Fruit fly (Drosophila melanogaster) whole organism, embryonic: ENCODE results near the gene Ubi-p63E.

Experiments
- Ada2b ChIP-seq: fragments of 200-800 bp; sonication (Bioruptor generic); IDR thresholded peaks from 2 replicates; pipeline ENCODE4 v1.3.6; 2022; ENCODE audit warnings: missing biosample characterization, missing genetic modification characterization
- Antp ChIP-seq: fragments of 200-800 bp; sonication (Bioruptor generic); optimal IDR thresholded peaks from 3 replicates; lab custom pipeline; 2016; ENCODE audit warnings: missing biosample characterization, missing genetic modification characterization
- CG10366 ChIP-seq: fragments of 200-800 bp; sonication (Bioruptor generic); IDR thresholded peaks from 2 replicates; pipeline ENCODE4 v1.3.6; 2022; ENCODE audit warnings: missing biosample characterization, missing genetic modification characterization
- CG10979 ChIP-seq: fragments of 200-800 bp; sonication (Bioruptor generic); optimal IDR thresholded peaks from 2 replicates; lab custom pipeline; 2018; ENCODE audit warnings: missing biosample characterization, mild to moderate bottlenecking, missing genetic modification characterization, moderate library complexity
- CG15479 ChIP-seq: fragments of 200-800 bp; sonication (Bioruptor generic); optimal IDR thresholded peaks from 3 replicates; lab custom pipeline; 2019; ENCODE audit warnings: missing biosample characterization, mild to moderate bottlenecking, missing genetic modification characterization, moderate library complexity
- CG16813 ChIP-seq: fragments of 200-800 bp; sonication (Bioruptor generic); IDR thresholded peaks from 3 replicates; pipeline ENCODE4 v1.3.6; 2022; ENCODE audit warnings: missing biosample characterization, missing genetic modification characterization; ENCODE audit not compliant: partially characterized antibody
- CG2712 ChIP-seq: fragments of 200-800 bp; optimal IDR thresholded peaks from 3 replicates; lab custom pipeline; 2019; ENCODE audit warnings: missing biosample characterization, mild to moderate bottlenecking, missing genetic modification characterization, moderate library complexity
- CG32767 ChIP-seq: fragments of 200-800 bp; sonication (Bioruptor generic); IDR thresholded peaks from 2 replicates; pipeline ENCODE4 v1.3.6; 2022; ENCODE audit warnings: missing biosample characterization, missing genetic modification characterization
- CG34422 ChIP-seq: fragments of 200-800 bp; sonication (Bioruptor generic); IDR thresholded peaks from 3 replicates; pipeline ENCODE4 v1.3.6; 2022; ENCODE audit warnings: missing biosample characterization, missing genetic modification characterization
- CG3726 ChIP-seq: fragments of 200-800 bp; sonication (Bioruptor generic); IDR thresholded peaks from 3 replicates; pipeline ENCODE4, ENCODE4 v1.3.6; 2022; ENCODE audit warnings: missing biosample characterization, missing genetic modification characterization
- CG4424 ChIP-seq: fragments of 200-800 bp; sonication (Bioruptor generic); optimal IDR thresholded peaks from 3 replicates; lab custom pipeline; 2016; ENCODE audit warnings: missing biosample characterization, missing genetic modification characterization
- CG4820 ChIP-seq: fragments of 200-800 bp; sonication (Bioruptor generic); optimal IDR thresholded peaks from 3 replicates; lab custom pipeline; 2016; ENCODE audit warnings: missing biosample characterization, missing genetic modification characterization
- CG5953 ChIP-seq: fragments of 200-800 bp; sonication (Bioruptor generic); IDR thresholded peaks from 2 replicates; pipeline ENCODE4 v1.3.6; 2022; ENCODE audit warnings: missing biosample characterization, missing genetic modification characterization
- CG7745 ChIP-seq: fragments of 200-800 bp; sonication (Bioruptor generic); optimal IDR thresholded peaks from 2 replicates; lab custom pipeline; 2018; ENCODE audit warnings: missing biosample characterization, mild to moderate bottlenecking, missing genetic modification characterization, moderate library complexity
- CG8359 ChIP-seq: fragments of 200-800 bp; sonication (Bioruptor generic); optimal IDR thresholded peaks from 2 replicates; lab custom pipeline; 2017; ENCODE audit warnings: missing biosample characterization, mild to moderate bottlenecking, missing genetic modification characterization, borderline replicate concordance
- CG8924 ChIP-seq: fragments of 200-800 bp; optimal IDR thresholded peaks from 3 replicates; lab custom pipeline; 2019; ENCODE audit warnings: missing biosample characterization, mild to moderate bottlenecking, missing genetic modification characterization, moderate library complexity
- CG9817 ChIP-seq: fragments of 200-800 bp; sonication (Bioruptor generic); optimal IDR thresholded peaks from 2 replicates; lab custom pipeline; 2018; ENCODE audit warnings: missing biosample characterization, mild to moderate bottlenecking, missing genetic modification characterization, moderate library complexity
- Chrac-16 ChIP-seq: fragments of 200-800 bp; sonication (Bioruptor generic); optimal IDR thresholded peaks from 3 replicates; lab custom pipeline; 2016; ENCODE audit warnings: missing biosample characterization, missing genetic modification characterization
- CoRest ChIP-seq: fragments of 200-800 bp; sonication (Bioruptor generic); optimal IDR thresholded peaks from 3 replicates; lab custom pipeline; 2018; ENCODE audit warnings: missing biosample characterization, mild to moderate bottlenecking, missing genetic modification characterization, moderate library complexity
- E2f2 ChIP-seq: fragments of 200-800 bp; sonication (Bioruptor generic); IDR thresholded peaks from 2 replicates; pipeline ENCODE4 v1.3.6; 2022; ENCODE audit warnings: missing biosample characterization, missing genetic modification characterization
- HLHmδ ChIP-seq: fragments of 200-800 bp; sonication (Bioruptor generic); optimal IDR thresholded peaks from 2 replicates; lab custom pipeline; 2018; ENCODE audit warnings: missing biosample characterization, mild to moderate bottlenecking, missing genetic modification characterization, moderate library complexity
- Hmr ChIP-seq: fragments of 200-800 bp; sonication (Bioruptor generic); optimal IDR thresholded peaks from 3 replicates; lab custom pipeline; 2017; ENCODE audit warnings: mild to moderate bottlenecking, missing biosample characterization, missing genetic modification reagents, missing genetic modification characterization
- Hsf ChIP-seq: fragments of 200-800 bp; sonication (Bioruptor generic); optimal IDR thresholded peaks from 3 replicates; lab custom pipeline; 2016; ENCODE audit warnings: missing biosample characterization, missing genetic modification characterization
- Mad ChIP-seq: fragments of 200-800 bp; sonication (Bioruptor generic); optimal IDR thresholded peaks from 2 replicates; lab custom pipeline; 2016; ENCODE audit warnings: missing biosample characterization, missing genetic modification characterization
- Nf-YA ChIP-seq: fragments of 200-800 bp; sonication (Bioruptor generic); IDR thresholded peaks from 2 replicates; pipeline ENCODE4 v1.3.6; 2022; ENCODE audit warnings: missing biosample characterization, missing genetic modification characterization
- Oli ChIP-seq: fragments of 200-800 bp; sonication (Bioruptor generic); optimal IDR thresholded peaks from 2 replicates; lab custom pipeline; 2018; ENCODE audit warnings: missing biosample characterization, mild to moderate bottlenecking, missing genetic modification characterization, moderate library complexity
- Sox100B ChIP-seq: fragments of 200-800 bp; sonication (Bioruptor generic); optimal IDR thresholded peaks from 3 replicates; lab custom pipeline; 2018; ENCODE audit warnings: missing biosample characterization, mild to moderate bottlenecking, missing genetic modification characterization
- Spps ChIP-seq: fragments of 200-800 bp; sonication (Bioruptor generic); optimal IDR thresholded peaks from 2 replicates; lab custom pipeline; 2018; ENCODE audit warnings: missing biosample characterization, mild to moderate bottlenecking, missing genetic modification characterization
- ab ChIP-seq: fragments of 200-800 bp; sonication (Bioruptor generic); optimal IDR thresholded peaks from 2 replicates; lab custom pipeline; 2016; ENCODE audit warnings: missing biosample characterization, missing genetic modification characterization
- bigmax ChIP-seq: fragments of 200-800 bp; sonication (Bioruptor generic); optimal IDR thresholded peaks from 2 replicates; lab custom pipeline; 2018; ENCODE audit warnings: missing biosample characterization, mild to moderate bottlenecking, missing genetic modification characterization
- bsh ChIP-seq, 2 experiments: fragments of 200-800 bp; sonication (Bioruptor generic); optimal IDR thresholded peaks; 2 replicates each; lab custom pipeline; 2017 to 2018; ENCODE audit warnings: mild to moderate bottlenecking in 2 of 2, missing biosample characterization in 2 of 2, missing genetic modification characterization in 2 of 2, moderate library complexity in 1 of 2
- btn ChIP-seq: fragments of 200-800 bp; sonication (Bioruptor generic); optimal IDR thresholded peaks from 2 replicates; lab custom pipeline; 2016; ENCODE audit warnings: missing biosample characterization, missing genetic modification characterization
- crol ChIP-seq: fragments of 200-800 bp; sonication (Bioruptor generic); IDR thresholded peaks from 2 replicates; pipeline ENCODE4 v1.3.6; 2022; ENCODE audit warnings: missing biosample characterization, missing genetic modification characterization
- dimm ChIP-seq: fragments of 200-800 bp; sonication (Bioruptor generic); IDR thresholded peaks from 2 replicates; pipeline ENCODE4 v1.3.6; 2022; ENCODE audit warnings: missing biosample characterization, missing genetic modification characterization
- dmrt99B ChIP-seq: fragments of 200-800 bp; sonication (Bioruptor generic); optimal IDR thresholded peaks from 2 replicates; lab custom pipeline; 2018; ENCODE audit warnings: missing biosample characterization, mild to moderate bottlenecking, missing genetic modification characterization, moderate library complexity
- dpn ChIP-seq, 2 experiments: fragments of 200-800 bp; sonication (Bioruptor generic); optimal IDR thresholded peaks; 3 replicates each; lab custom pipeline; 2016; ENCODE audit warnings: missing biosample characterization in 2 of 2, missing genetic modification characterization in 2 of 2
- fd3F ChIP-seq: fragments of 200-800 bp; sonication (Bioruptor generic); optimal IDR thresholded peaks from 2 replicates; lab custom pipeline; 2018; ENCODE audit warnings: missing biosample characterization, mild to moderate bottlenecking, missing genetic modification characterization, moderate library complexity
- gem ChIP-seq: fragments of 200-800 bp; sonication (Bioruptor generic); optimal IDR thresholded peaks from 2 replicates; lab custom pipeline; 2019; ENCODE audit warnings: missing biosample characterization, mild to moderate bottlenecking, missing genetic modification characterization, moderate library complexity
- gt ChIP-seq: fragments of 200-800 bp; sonication (Bioruptor generic); IDR thresholded peaks from 2 replicates; pipeline ENCODE4 v1.3.6; 2022; ENCODE audit warnings: missing biosample characterization, missing genetic modification characterization
- hbn ChIP-seq: fragments of 200-800 bp; sonication (Bioruptor generic); IDR thresholded peaks from 2 replicates; pipeline ENCODE4 v1.3.6; 2022; ENCODE audit warnings: missing biosample characterization, missing genetic modification characterization; ENCODE audit not compliant: partially characterized antibody
- jigr1 ChIP-seq: fragments of 200-800 bp; sonication (Bioruptor generic); IDR thresholded peaks from 3 replicates; pipeline ENCODE4 v1.3.6; 2022; ENCODE audit warnings: missing biosample characterization, missing genetic modification characterization
- ken ChIP-seq: fragments of 200-800 bp; sonication (Bioruptor generic); IDR thresholded peaks from 3 replicates; pipeline ENCODE4 v1.3.6; 2022; ENCODE audit warnings: missing biosample characterization, missing genetic modification characterization
- nerfin-1 ChIP-seq: fragments of 200-800 bp; sonication (Bioruptor generic); optimal IDR thresholded peaks from 3 replicates; lab custom pipeline; 2019; ENCODE audit warnings: missing biosample characterization, mild to moderate bottlenecking, missing genetic modification characterization, moderate library complexity
- oc ChIP-seq: fragments of 200-800 bp; sonication (Bioruptor generic); optimal IDR thresholded peaks from 2 replicates; lab custom pipeline; 2018; ENCODE audit warnings: missing biosample characterization, mild to moderate bottlenecking, missing genetic modification characterization, moderate library complexity
- odd ChIP-seq: fragments of 200-800 bp; sonication (Bioruptor generic); optimal IDR thresholded peaks from 2 replicates; lab custom pipeline; 2017; ENCODE audit warnings: missing biosample characterization, mild to moderate bottlenecking, missing genetic modification characterization
- sc ChIP-seq, 3 experiments: fragments of >200 bp in 2 of 3; fragments of 200-800 bp in 1 of 3; sonication (Bioruptor generic) in 1 of 3; optimal IDR thresholded peaks; 2 replicates in 2 of 3; 3 replicates in 1 of 3; lab custom pipeline; 2017; ENCODE audit warnings: mild to moderate bottlenecking in 1 of 3, missing biosample characterization in 1 of 3, missing genetic modification characterization in 1 of 3, missing genetic modification reagents in 1 of 3
- slbo ChIP-seq: fragments of 200-800 bp; sonication (Bioruptor generic); IDR thresholded peaks from 2 replicates; pipeline ENCODE4 v1.3.6; 2022; ENCODE audit warnings: missing biosample characterization, missing genetic modification characterization
- twi ChIP-seq: fragments of 200-800 bp; optimal IDR thresholded peaks from 2 replicates; lab custom pipeline; 2019; ENCODE audit warnings: missing biosample characterization, mild to moderate bottlenecking, missing genetic modification characterization, moderate library complexity
- tx ChIP-seq: fragments of 200-800 bp; sonication (Bioruptor generic); optimal IDR thresholded peaks from 2 replicates; lab custom pipeline; 2016; ENCODE audit warnings: missing biosample characterization, missing genetic modification characterization
- unpg ChIP-seq: fragments of 200-800 bp; sonication (Bioruptor generic); optimal IDR thresholded peaks from 3 replicates; lab custom pipeline; 2018; ENCODE audit warnings: missing biosample characterization, mild to moderate bottlenecking, missing genetic modification characterization, moderate library complexity

Ubi-p63E gene

DNA sequence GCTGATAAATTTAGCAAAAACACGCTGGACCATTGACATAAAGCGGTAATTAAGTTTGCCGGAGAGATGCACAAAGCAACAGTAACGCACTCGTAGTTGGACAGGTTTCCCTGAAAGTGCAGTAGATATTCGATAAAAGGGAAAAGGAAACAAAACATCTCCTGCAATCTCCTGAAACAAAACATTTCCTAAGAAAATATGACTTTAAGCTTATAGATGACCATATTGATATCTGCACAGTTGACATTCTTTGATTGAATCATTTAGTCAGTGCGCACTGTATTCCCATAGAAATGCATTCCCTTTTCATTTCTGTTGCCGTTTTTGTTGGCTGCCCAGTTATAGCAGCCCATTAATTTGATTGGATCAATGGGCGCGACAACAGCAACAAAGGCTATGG is 50.1 kb downstream of the Ubi-p63E start (continued):
- peak; percentile 66 for TF ChIP-seq Chrac-16 (GFP tag; lab: Kevin White, UChicago)
- peak; percentile 39 for TF ChIP-seq tx
- peak; percentile 49 for TF ChIP-seq dmrt99B (tag; lab: Kevin White, UChicago)
- 0 out of 3 replicates have a peak, but pooled peaks have one; percentile 36 for TF ChIP-seq jigr1
- peak; percentile 35 for TF ChIP-seq Mad (GFP tag; lab: Kevin White, UChicago)
- no peak for TF ChIP-seq hbn (GFP tag; lab: Robert Waterston, UW)
- peak; percentile 39; the same call in 1 of the 2 replicates for TF ChIP-seq CG10366 (GFP tag; lab: Robert Waterston, UW)
- no peak for TF ChIP-seq CG7745 (tag; lab: Kevin White, UChicago)
- no peak for TF ChIP-seq CG3726 (GFP tag; lab: Robert Waterston, UW)
- peak; percentile 48 for TF ChIP-seq CG10979 (tag; lab: Kevin White, UChicago)
- peak; percentile 49 for TF ChIP-seq CG2712 (tag; lab: Kevin White, UChicago)
- peak; percentile 13; the same call in 2 of the 3 replicates for TF ChIP-seq CG34422
- peak; percentile 48; the same call in 1 of the 2 replicates for TF ChIP-seq CG5953
- TF ChIP-seq CG4424 (GFP tag; lab: Kevin White, UChicago) = no peak
- TF ChIP-seq slbo (GFP tag; lab: Robert Waterston, UW) = no peak
- TF ChIP-seq Hsf (GFP tag; lab: Kevin White, UChicago) = peak; percentile 45
- TF ChIP-seq dimm (GFP tag; lab: Robert Waterston, UW) = no peak
- TF ChIP-seq Nf-YA (GFP tag; lab: Robert Waterston, UW) = no peak
- peak; percentile 79 for TF ChIP-seq oc (tag; lab: Kevin White, UChicago)
- no peak for TF ChIP-seq sc (optimal IDR thresholded peaks at IDR 0.05; lab: Kevin White, UChicago)
- TF ChIP-seq sc (GFP tag; optimal IDR thresholded peaks at IDR 0.05; lab: Kevin White, UChicago) = peak; percentile 55
- no peak for TF ChIP-seq CG8359
- TF ChIP-seq CG32767 = no peak; the same call in 1 of the 2 replicates
- no peak for TF ChIP-seq bigmax (GFP tag; lab: Kevin White, UChicago)
- no peak for TF ChIP-seq CG16813
- TF ChIP-seq HLHmδ (GFP tag; lab: Kevin White, UChicago) = no peak
- no peak for TF ChIP-seq odd (GFP tag; lab: Kevin White, UChicago)
- peak; percentile 36 for TF ChIP-seq twi (tag; lab: Kevin White, UChicago)
- TF ChIP-seq bsh (GFP tag; optimal IDR thresholded peaks at IDR 0.05; lab: Kevin White, UChicago) = peak; percentile 42 to 85
- peak; percentile 74 for TF ChIP-seq gem (tag; lab: Kevin White, UChicago)
- TF ChIP-seq Antp (GFP tag; lab: Kevin White, UChicago) = peak; percentile 16
- 0 out of 2 replicates have a peak, but pooled peaks have one; percentile 23 for TF ChIP-seq Ada2b (GFP tag; lab: Robert Waterston, UW)
- TF ChIP-seq CG8924 (tag; lab: Kevin White, UChicago) = peak; percentile 56
- TF ChIP-seq Oli (tag; lab: Kevin White, UChicago) = peak; percentile 75
- TF ChIP-seq unpg (GFP tag; lab: Kevin White, UChicago) = peak; percentile 67
- TF ChIP-seq CG9817 (tag; lab: Kevin White, UChicago) = peak; percentile 10
- TF ChIP-seq E2f2 (GFP tag; lab: Robert Waterston, UW) = no peak
- peak; percentile 21 for TF ChIP-seq Sox100B
- no peak for TF ChIP-seq Hmr (GFP tag; lab: Kevin White, UChicago)
- peak; percentile 28 for TF ChIP-seq nerfin-1
- 0 out of 2 replicates have a peak, but pooled peaks have one; percentile 23 for TF ChIP-seq gt (GFP tag; lab: Robert Waterston, UW)
- TF ChIP-seq ab (GFP tag; lab: Kevin White, UChicago) = peak; percentile 62
- TF ChIP-seq crol = no peak
- peak; percentile 25 for TF ChIP-seq CG4820
- TF ChIP-seq CG15479 (GFP tag; lab: Kevin White, UChicago) = no peak
- TF ChIP-seq CoRest (tag; lab: Kevin White, UChicago) = peak; percentile 70
- TF ChIP-seq ken (GFP tag; lab: Robert Waterston, UW) = peak; percentile 84
- peak; percentile 1 for TF ChIP-seq btn
- TF ChIP-seq dpn (GFP tag; optimal IDR thresholded peaks at IDR 0.05; lab: Kevin White, UChicago) = peak in 1 of 2 experiments; percentile 62
- TF ChIP-seq Spps (tag; lab: Kevin White, UChicago) = no peak
- no peak for TF ChIP-seq fd3F (GFP tag; lab: Kevin White, UChicago)
